Worm (Caenorhabditis elegans): ENCODE results near the gene C16C8.19.

Gene C16C8.19

ce11 chrII:3452421-3452820, 5.9 kb upstream of the C16C8.19 start, which contains the start of gene C16C8.12:
Gene C16C8.12, plus strand, starts transcription at chrII:3452721.
- TF ChIP-seq nhr-237 (tag; optimal IDR thresholded peaks at IDR 0.05) (no peak), mls-2 (tag; optimal IDR thresholded peaks at IDR 0.05) (no peak), cnd-1 (tag; optimal IDR thresholded peaks at IDR 0.05) (no peak), ces-1 (GFP tag; optimal IDR thresholded peaks at IDR 0.05) (no peak), unc-62 (GFP tag; optimal IDR thresholded peaks at IDR 0.05) (no peak), ceh-43 (GFP tag; optimal IDR thresholded peaks at IDR 0.05) (no peak), ceh-39 (tag; optimal IDR thresholded peaks at IDR 0.05) (no peak), ceh-83 (GFP tag; optimal IDR thresholded peaks at IDR 0.05) (no peak), elt-3 (tag; optimal IDR thresholded peaks at IDR 0.05) (no peak), sem-2 (GFP tag; optimal IDR thresholded peaks at IDR 0.05) (no peak), M03D4.4 (tag; optimal IDR thresholded peaks at IDR 0.05) (no peak), elt-1 (tag; optimal IDR thresholded peaks at IDR 0.05; ENCODE audit: borderline replicate concordance, insufficient read depth) (no peak), nhr-2 (tag; optimal IDR thresholded peaks at IDR 0.05) (no peak), ztf-11 (tag; optimal IDR thresholded peaks at IDR 0.05) (no peak), nhr-28 (tag; optimal IDR thresholded peaks at IDR 0.05) (no peak), zip-8 (tag; optimal IDR thresholded peaks at IDR 0.05) (no peak)

- TF ChIP-seq lin-13 (tag; optimal IDR thresholded peaks at IDR 0.05) (no peak), mls-2 (tag; optimal IDR thresholded peaks at IDR 0.05) (no peak), mab-5 (tag; optimal IDR thresholded peaks at IDR 0.05) (no peak), unc-39 (tag; optimal IDR thresholded peaks at IDR 0.05) (no peak), ceh-83 (GFP tag; optimal IDR thresholded peaks at IDR 0.05) (no peak), lin-32 (GFP tag; optimal IDR thresholded peaks at IDR 0.05) (no peak), lsy-2 (tag; optimal IDR thresholded peaks at IDR 0.05) (no peak), ces-1 (GFP tag; optimal IDR thresholded peaks at IDR 0.05) (no peak)
Observed at ce11 chrII:3453521-3453920, 4.8 kb upstream of the C16C8.19 start, which contains the start of gene C16C8.11. Gene C16C8.11, plus strand, starts transcription at chrII:3453708.

ce11 chrII:3459199-3459598, 912 bp downstream of the C16C8.19 start:
- no peak for TF ChIP-seq ceh-39 (tag; optimal IDR thresholded peaks at IDR 0.05)
- no peak for TF ChIP-seq blmp-1 (tag; optimal IDR thresholded peaks at IDR 0.05)
- TF ChIP-seq nhr-12 (tag; optimal IDR thresholded peaks at IDR 0.05): no peak
- TF ChIP-seq tbx-8 (GFP tag; optimal IDR thresholded peaks at IDR 0.05): no peak
- TF ChIP-seq elt-1 (tag; optimal IDR thresholded peaks at IDR 0.05; ENCODE audit: borderline replicate concordance, insufficient read depth): no peak
- no peak for TF ChIP-seq lsy-2 (tag; optimal IDR thresholded peaks at IDR 0.05)

ce11 chrII:3460048-3460447, 1.8 kb downstream of the C16C8.19 start, which contains the start of gene C16C8.7:
Gene C16C8.7, minus strand, starts transcription at chrII:3460148.
- TF ChIP-seq bed-3 (GFP tag; optimal IDR thresholded peaks at IDR 0.05): no peak
- no peak for TF ChIP-seq sptf-1 (tag; optimal IDR thresholded peaks at IDR 0.05)
- no peak for TF ChIP-seq unc-120 (tag; optimal IDR thresholded peaks at IDR 0.05; ENCODE audit: poor library complexity, severe bottlenecking)
- TF ChIP-seq pha-4 (tag; optimal IDR thresholded peaks at IDR 0.05): no peak

ce11 chrII:3461586-3461985, 3.3 kb downstream of the C16C8.19 start, which contains the start of gene C16C8.8:
Gene C16C8.8, minus strand, starts transcription at chrII:3461686.
- TF ChIP-seq bed-3 (GFP tag; optimal IDR thresholded peaks at IDR 0.05) (no peak), unc-120 (tag; optimal IDR thresholded peaks at IDR 0.05; ENCODE audit: poor library complexity, severe bottlenecking) (no peak), sem-2 (GFP tag; optimal IDR thresholded peaks at IDR 0.05) (no peak), lin-13 (tag; optimal IDR thresholded peaks at IDR 0.05) (no peak), mls-2 (tag; optimal IDR thresholded peaks at IDR 0.05) (no peak), mab-5 (tag; optimal IDR thresholded peaks at IDR 0.05) (no peak), M03D4.4 (tag; optimal IDR thresholded peaks at IDR 0.05) (no peak), tbx-8 (GFP tag; optimal IDR thresholded peaks at IDR 0.05) (no peak), unc-62 (GFP tag; optimal IDR thresholded peaks at IDR 0.05) (no peak), ceh-39 (tag; optimal IDR thresholded peaks at IDR 0.05) (no peak), nhr-237 (tag; optimal IDR thresholded peaks at IDR 0.05) (no peak), ztf-11 (tag; optimal IDR thresholded peaks at IDR 0.05) (no peak), nhr-2 (tag; optimal IDR thresholded peaks at IDR 0.05) (no peak), drap-1 (GFP tag; optimal IDR thresholded peaks at IDR 0.05) (no peak), snpc-4 (tag; optimal IDR thresholded peaks at IDR 0.05) (no peak), blmp-1 (tag; optimal IDR thresholded peaks at IDR 0.05) (no peak), sptf-1 (tag; optimal IDR thresholded peaks at IDR 0.05) (no peak), ham-2 (GFP tag; optimal IDR thresholded peaks at IDR 0.05) (no peak)

Data from whole organism, mixed stage, embryonic.